Worm (Caenorhabditis elegans) whole organism, young adult: Measurements from ENCODE around the gene C34E10.12.

Source experiments
- B0261.1 ChIP-seq: sonication (generic microtip); optimal IDR thresholded peaks from 2 replicates; lab custom pipeline; 2016; ENCODE audit warnings: mild to moderate bottlenecking, missing genetic modification characterization, moderate library complexity, missing compliant biosample characterization
- F23B12.7 ChIP-seq: sonication (generic microtip); optimal IDR thresholded peaks from 2 replicates; lab custom pipeline; 2017; ENCODE audit warnings: missing genetic modification characterization, mild to moderate bottlenecking, missing compliant biosample characterization, antibody characterized with exemption, moderate library complexity; ENCODE audit not compliant: insufficient read depth
- F37B4.10 ChIP-seq: fragments of 200-800 bp; sonication (Bioruptor generic); IDR thresholded peaks from 2 replicates; pipeline ENCODE4 v1.3.6; 2022; ENCODE audit warnings: missing genetic modification characterization, missing compliant biosample characterization
- F49E8.2 ChIP-seq: sonication (generic microtip); optimal IDR thresholded peaks from 3 replicates; lab custom pipeline; 2017; ENCODE audit warnings: missing genetic modification characterization, mild to moderate bottlenecking, missing compliant biosample characterization, antibody characterized with exemption, moderate library complexity; ENCODE audit not compliant: insufficient read depth
- F57A8.1 ChIP-seq: fragments of 200-800 bp; sonication (Bioruptor generic); optimal IDR thresholded peaks from 2 replicates; lab custom pipeline; 2018; ENCODE audit warnings: mild to moderate bottlenecking, missing genetic modification characterization, moderate library complexity, missing compliant biosample characterization
- Y53F4B.3 ChIP-seq: fragments of 200-800 bp; sonication (Bioruptor generic); IDR thresholded peaks from 2 replicates; pipeline ENCODE4 v1.3.6; 2022; ENCODE audit warnings: missing genetic modification reagents, missing genetic modification characterization, missing compliant biosample characterization
- Y56A3A.18 ChIP-seq: fragments of 200-800 bp; sonication (Bioruptor generic); IDR thresholded peaks from 2 replicates; pipeline ENCODE4 v1.3.6; 2022; ENCODE audit warnings: missing genetic modification reagents, missing genetic modification characterization, missing compliant biosample characterization
- Y67H2A.10 ChIP-seq: fragments of 200-800 bp; sonication (Bioruptor generic); conservative IDR thresholded peaks from 2 replicates; pipeline ENCODE4 v1.3.6; 2022; ENCODE audit warnings: missing genetic modification reagents, missing genetic modification characterization, missing compliant biosample characterization
- Y79H2A.3 ChIP-seq: fragments of 200-800 bp; sonication (Bioruptor generic); conservative IDR thresholded peaks from 2 replicates; pipeline ENCODE4 v1.3.6; 2022; ENCODE audit warnings: missing genetic modification reagents, missing genetic modification characterization, missing compliant biosample characterization
- ZK185.1 ChIP-seq: sonication (generic microtip); optimal IDR thresholded peaks from 2 replicates; lab custom pipeline; 2016; ENCODE audit warnings: mild to moderate bottlenecking, missing genetic modification characterization, missing compliant biosample characterization; ENCODE audit not compliant: poor library complexity, severe bottlenecking
- aptf-2 ChIP-seq: fragments of 200-800 bp; sonication (Bioruptor generic); conservative IDR thresholded peaks from 2 replicates; pipeline ENCODE4 v1.3.6; 2022; ENCODE audit warnings: missing genetic modification reagents, missing genetic modification characterization, missing compliant biosample characterization
- cebp-1 ChIP-seq, 2 experiments: fragments of 200-800 bp in 1 of 2; sonication (Bioruptor generic) in 1 of 2; sonication (generic microtip) in 1 of 2; IDR thresholded peaks in 1 of 2; optimal IDR thresholded peaks in 1 of 2; 2 replicates each; pipeline versions ENCODE4 v1.3.6 to Lab custom; 2017 to 2022; ENCODE audit warnings: missing compliant biosample characterization in 2 of 2, missing genetic modification characterization in 2 of 2, mild to moderate bottlenecking in 1 of 2, missing genetic modification reagents in 1 of 2, moderate library complexity in 1 of 2
- ceh-27 ChIP-seq: fragments of 200-800 bp; sonication (Bioruptor generic); optimal IDR thresholded peaks from 2 replicates; lab custom pipeline; 2018; ENCODE audit warnings: mild to moderate bottlenecking, missing genetic modification characterization, moderate library complexity, missing compliant biosample characterization
- ceh-40 ChIP-seq: fragments of 200-800 bp; sonication (Bioruptor generic); IDR thresholded peaks from 2 replicates; pipeline ENCODE4 v1.3.6; 2022; ENCODE audit warnings: missing genetic modification characterization, missing compliant biosample characterization
- ceh-58 ChIP-seq: fragments of 200-800 bp; sonication (Bioruptor generic); IDR thresholded peaks from 2 replicates; pipeline ENCODE4 v1.3.6; 2022; ENCODE audit warnings: missing genetic modification characterization, missing compliant biosample characterization
- ceh-91 ChIP-seq: fragments of 200-800 bp; sonication (Bioruptor generic); IDR thresholded peaks from 2 replicates; pipeline ENCODE4 v1.3.6; 2022; ENCODE audit warnings: missing genetic modification reagents, missing genetic modification characterization, missing compliant biosample characterization
- die-1 ChIP-seq: sonication (generic microtip); optimal IDR thresholded peaks from 2 replicates; lab custom pipeline; 2016; ENCODE audit warnings: missing genotype, mild to moderate bottlenecking, missing genetic modification characterization, missing compliant biosample characterization
- dox-1 ChIP-seq: fragments of 200-800 bp; sonication (Bioruptor generic); IDR thresholded peaks from 2 replicates; pipeline ENCODE4 v1.3.6; 2022; ENCODE audit warnings: missing genetic modification reagents, missing genetic modification characterization, missing compliant biosample characterization
- dpff-1 ChIP-seq: sonication (generic microtip); optimal IDR thresholded peaks from 2 replicates; lab custom pipeline; 2017; ENCODE audit warnings: mild to moderate bottlenecking, missing genetic modification characterization, missing compliant biosample characterization
- egrh-3 ChIP-seq: fragments of 200-800 bp; sonication (Bioruptor generic); IDR thresholded peaks from 2 replicates; pipeline ENCODE4 v1.3.6; 2022; ENCODE audit warnings: missing genetic modification reagents, missing genetic modification characterization, missing compliant biosample characterization
- ekl-4 ChIP-seq: fragments of 200-800 bp; sonication (Bioruptor generic); IDR thresholded peaks from 2 replicates; pipeline ENCODE4 v1.3.6; 2022; ENCODE audit warnings: missing genetic modification reagents, missing genetic modification characterization, missing compliant biosample characterization
- ets-4 ChIP-seq: fragments of 200-800 bp; sonication (Bioruptor generic); optimal IDR thresholded peaks from 2 replicates; lab custom pipeline; 2018; ENCODE audit warnings: mild to moderate bottlenecking, missing genetic modification characterization, missing compliant biosample characterization
- gei-17 ChIP-seq: fragments of 200-800 bp; sonication (Bioruptor generic); optimal IDR thresholded peaks from 2 replicates; lab custom pipeline; 2018; ENCODE audit warnings: mild to moderate bottlenecking, missing genetic modification characterization, missing compliant biosample characterization
- him-1 ChIP-seq: sonication (generic microtip); optimal IDR thresholded peaks from 2 replicates; lab custom pipeline; 2016; ENCODE audit warnings: missing genotype, missing genetic modification reagents, missing genetic modification characterization, missing compliant biosample characterization
- hlh-26 ChIP-seq: fragments of 200-800 bp; sonication (Bioruptor generic); conservative IDR thresholded peaks from 2 replicates; pipeline ENCODE4 v1.3.6; 2022; ENCODE audit warnings: missing genetic modification reagents, missing genetic modification characterization, missing compliant biosample characterization
- hrde-1 ChIP-seq: sonication (generic microtip); optimal IDR thresholded peaks from 2 replicates; lab custom pipeline; 2016; ENCODE audit warnings: missing genetic modification characterization, mild to moderate bottlenecking, missing compliant biosample characterization, moderate library complexity, missing genotype, missing genetic modification reagents, borderline replicate concordance
- lin-35 ChIP-seq, 3 experiments: fragments of 150-350 bp in 2 of 3; sonication (generic microtip) in 1 of 3; optimal IDR thresholded peaks; 2 replicates each; lab custom pipeline; 2014 to 2018; ENCODE audit warnings: missing biosample characterization in 3 of 3, missing genetic modification characterization in 3 of 3, missing genetic modification reagents in 3 of 3
- lin-40 ChIP-seq: sonication (generic microtip); optimal IDR thresholded peaks from 2 replicates; lab custom pipeline; 2016; ENCODE audit warnings: missing genetic modification characterization, mild to moderate bottlenecking, missing compliant biosample characterization, missing genotype, missing genetic modification reagents
- lsl-1 ChIP-seq: fragments of 200-800 bp; sonication (Bioruptor generic); optimal IDR thresholded peaks from 2 replicates; lab custom pipeline; 2018; ENCODE audit warnings: mild to moderate bottlenecking, missing genetic modification characterization, moderate library complexity, missing compliant biosample characterization
- lsy-27 ChIP-seq: sonication (generic microtip); optimal IDR thresholded peaks from 2 replicates; lab custom pipeline; 2017; ENCODE audit warnings: missing genetic modification characterization, mild to moderate bottlenecking, missing compliant biosample characterization, antibody characterized with exemption, missing genotype, borderline replicate concordance; ENCODE audit not compliant: insufficient read depth
- madf-3 ChIP-seq: fragments of 200-800 bp; sonication (Bioruptor generic); IDR thresholded peaks from 2 replicates; pipeline ENCODE4 v1.3.6; 2022; ENCODE audit warnings: missing genetic modification reagents, missing genetic modification characterization, missing compliant biosample characterization
- madf-6 ChIP-seq: fragments of 200-800 bp; sonication (Bioruptor generic); IDR thresholded peaks from 2 replicates; pipeline ENCODE4 v1.3.6; 2022; ENCODE audit warnings: missing genetic modification reagents, missing genetic modification characterization, missing compliant biosample characterization
- nfyb-1 ChIP-seq: fragments of 200-800 bp; sonication (Bioruptor generic); IDR thresholded peaks from 2 replicates; pipeline ENCODE4 v1.3.6; 2022; ENCODE audit warnings: missing genetic modification reagents, missing genetic modification characterization, missing compliant biosample characterization
- nhr-80 ChIP-seq: sonication (generic microtip); optimal IDR thresholded peaks from 2 replicates; lab custom pipeline; 2016; ENCODE audit warnings: missing genetic modification characterization, missing compliant biosample characterization
- rcor-1 ChIP-seq: fragments of 200-800 bp; sonication (Bioruptor generic); IDR thresholded peaks from 2 replicates; pipeline ENCODE4 v1.3.6; 2022; ENCODE audit warnings: missing genetic modification reagents, missing genetic modification characterization, missing compliant biosample characterization
- sea-2 ChIP-seq: fragments of 200-800 bp; sonication (Bioruptor generic); IDR thresholded peaks from 2 replicates; pipeline ENCODE4 v1.3.6; 2022; ENCODE audit warnings: missing genetic modification characterization, missing compliant biosample characterization
- snpc-3.4 ChIP-seq: sonication (generic microtip); optimal IDR thresholded peaks from 2 replicates; lab custom pipeline; 2017; ENCODE audit warnings: missing genetic modification characterization, mild to moderate bottlenecking, missing compliant biosample characterization, antibody characterized with exemption, moderate library complexity, missing genotype, missing genetic modification reagents
- snpc-4 ChIP-seq, 5 experiments: fragments of 150-350 bp in 1 of 5; sonication (generic microtip) in 4 of 5; optimal IDR thresholded peaks; 2 replicates each; lab custom pipeline; 2014 to 2018; ENCODE audit warnings: missing genetic modification characterization in 5 of 5, missing biosample characterization in 3 of 5, antibody characterized with exemption in 2 of 5, mild to moderate bottlenecking in 2 of 5, missing compliant biosample characterization in 2 of 5, missing genotype in 2 of 5, moderate library complexity in 2 of 5, missing genetic modification reagents in 1 of 5
- somi-1 ChIP-seq: fragments of 200-800 bp; sonication (Bioruptor generic); optimal IDR thresholded peaks from 2 replicates; lab custom pipeline; 2018; ENCODE audit warnings: mild to moderate bottlenecking, missing genetic modification characterization, missing compliant biosample characterization
- tbp1 ChIP-seq: fragments of 200-800 bp; sonication (Bioruptor generic); optimal IDR thresholded peaks from 2 replicates; lab custom pipeline; 2018; ENCODE audit warnings: mild to moderate bottlenecking, missing genetic modification characterization, missing compliant biosample characterization
- tlf-1 ChIP-seq: fragments of 200-800 bp; sonication (Bioruptor generic); optimal IDR thresholded peaks from 2 replicates; lab custom pipeline; 2018; ENCODE audit warnings: mild to moderate bottlenecking, missing genetic modification characterization, missing compliant biosample characterization
- unc-130 ChIP-seq: sonication (generic microtip); optimal IDR thresholded peaks from 2 replicates; lab custom pipeline; 2016; ENCODE audit warnings: missing genetic modification reagents, missing genetic modification characterization, missing compliant biosample characterization
- unc-62 ChIP-seq: fragments of 150-350 bp; optimal IDR thresholded peaks from 2 replicates; lab custom pipeline; 2014; ENCODE audit warnings: missing biosample characterization, missing genetic modification reagents, missing genetic modification characterization
- xnd-1 ChIP-seq: sonication (generic microtip); optimal IDR thresholded peaks from 2 replicates; lab custom pipeline; 2016; ENCODE audit warnings: missing genotype, missing genetic modification reagents, missing genetic modification characterization, missing compliant biosample characterization

The C34E10.12 gene

DNA sequence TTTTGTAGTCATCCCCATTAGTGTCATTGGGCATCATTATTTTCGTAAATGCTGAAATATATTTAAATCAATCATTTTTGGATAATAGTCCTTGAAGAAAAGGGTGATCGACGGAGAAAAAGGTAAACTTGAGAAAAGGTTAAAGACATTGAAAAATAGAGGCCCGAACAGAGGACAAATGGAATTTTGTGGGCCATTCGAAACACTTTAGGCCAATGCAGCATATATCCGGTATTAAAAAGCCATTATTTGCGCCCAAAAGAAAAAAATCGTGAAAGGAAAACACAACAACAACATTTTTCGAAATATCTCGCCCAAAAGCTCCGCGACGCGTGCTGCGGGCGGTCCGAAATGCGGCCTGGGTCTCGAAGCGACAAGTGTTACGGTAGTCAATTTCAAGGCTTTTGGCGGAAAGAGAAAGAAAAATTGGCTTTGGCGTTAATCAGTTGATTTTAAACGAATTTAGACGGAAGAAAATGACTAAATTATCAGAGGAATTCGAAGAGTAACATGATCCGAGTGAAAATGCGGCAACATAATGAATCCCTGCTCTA, 20.7 kb downstream of the C34E10.12 start, which contains the start of gene morc-1 (continued):
- TF ChIP-seq ets-4 (GFP tag; lab: Kevin White, UChicago) (no peak), snpc-3.4 (tag; lab: Kevin White, UChicago) (peak; percentile 2), hlh-26 (GFP tag; lab: Robert Waterston, UW) (no peak), lsl-1 (GFP tag; lab: Kevin White, UChicago) (peak; percentile 69), F37B4.10 (GFP tag; lab: Robert Waterston, UW) (no peak), xnd-1 (tag; lab: Kevin White, UChicago) (no peak), Y53F4B.3 (GFP tag; lab: Robert Waterston, UW) (no peak), F57A8.1 (GFP tag; lab: Kevin White, UChicago) (no peak), dpff-1 (no peak), madf-6 (GFP tag; lab: Robert Waterston, UW) (peak; percentile 55; the same call in 1 of the 2 replicates), egrh-3 (no peak), ceh-40 (no peak), lsy-27 (no peak), ceh-27 (GFP tag; lab: Kevin White, UChicago) (no peak), ceh-91 (0 out of 2 replicates have a peak, but pooled peaks have one; percentile 30), unc-62 (no peak), F23B12.7 (no peak), Y79H2A.3 (GFP tag; lab: Robert Waterston, UW) (no peak), ceh-58 (no peak), him-1 (tag; lab: Kevin White, UChicago) (no peak), Y56A3A.18 (GFP tag; lab: Robert Waterston, UW) (no peak), somi-1 (GFP tag; lab: Kevin White, UChicago) (no peak), Y67H2A.10 (GFP tag; lab: Robert Waterston, UW) (no peak)

DNA sequence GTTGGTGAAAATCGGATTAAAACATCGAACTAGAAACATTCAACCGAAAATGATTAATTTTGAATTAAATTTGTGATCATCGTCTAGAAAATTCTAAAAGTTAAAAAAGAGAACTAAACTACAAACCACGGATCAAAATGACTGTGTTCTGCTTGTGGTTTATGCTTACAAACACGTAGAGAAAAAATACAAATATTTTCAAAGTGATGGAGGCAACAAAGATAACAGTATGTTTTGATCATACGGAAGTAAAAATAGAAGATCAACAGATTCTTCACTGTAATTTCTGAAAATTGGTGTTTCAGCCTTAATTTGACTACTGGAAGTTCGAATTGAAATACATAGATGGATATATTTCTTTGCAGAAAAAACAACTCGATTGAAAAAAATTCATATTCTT, 24.4 kb downstream of the C34E10.12 start:
- peak; percentile 40 for TF ChIP-seq unc-130 (GFP tag; lab: Kevin White, UChicago)
- TF ChIP-seq rcor-1 (GFP tag; lab: Robert Waterston, UW), result no peak
- peak; percentile 45 for TF ChIP-seq F49E8.2
- peak; percentile 84 for TF ChIP-seq hrde-1 (tag; lab: Kevin White, UChicago)
- TF ChIP-seq madf-3, result 0 out of 2 replicates have a peak, but pooled peaks have one; percentile 59
- 0 out of 2 replicates have a peak, but pooled peaks have one; percentile 20 for TF ChIP-seq madf-6 (GFP tag; lab: Robert Waterston, UW)
- 0 out of 2 replicates have a peak, but pooled peaks have one; percentile 29 for TF ChIP-seq nfyb-1 (GFP tag; lab: Robert Waterston, UW)
- TF ChIP-seq sea-2 (GFP tag; lab: Robert Waterston, UW), result no peak

DNA sequence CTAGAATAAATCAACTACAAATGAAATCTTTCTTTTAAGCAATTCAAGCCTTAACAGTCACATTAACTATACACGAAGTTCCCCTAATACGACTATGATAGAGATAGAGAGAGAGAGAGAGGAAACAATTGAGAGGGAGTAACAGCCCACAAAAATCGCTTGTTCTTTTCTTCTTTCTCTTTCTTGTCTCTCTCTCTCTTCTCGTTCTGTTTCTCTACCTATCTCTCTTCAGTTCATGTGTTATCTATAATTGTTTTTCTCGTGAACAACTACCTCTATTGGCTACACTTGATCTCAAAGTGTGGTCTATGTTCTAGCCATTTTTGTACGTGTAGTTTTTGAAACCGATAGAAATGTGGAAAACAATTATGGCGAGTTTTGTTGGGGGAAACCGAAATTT, 25.0 kb downstream of the C34E10.12 start:
- TF ChIP-seq ekl-4 (GFP tag; lab: Robert Waterston, UW) (0 out of 2 replicates have a peak, but pooled peaks have one; percentile 57), die-1 (tag; lab: Kevin White, UChicago) (peak; percentile 17), aptf-2 (no peak), tlf-1 (peak; percentile 18), ceh-27 (GFP tag; lab: Kevin White, UChicago) (peak; percentile 47), ZK185.1 (peak; percentile 42), nhr-80 (peak; percentile 66), snpc-4 (GFP tag; optimal IDR thresholded peaks at IDR 0.05; lab: Kevin White, UChicago) (no peak), snpc-4 (tag; optimal IDR thresholded peaks at IDR 0.05; lab: Kevin White, UChicago) (peak in 2 of 4 experiments; percentile 18 to 20), tbp1 (peak; percentile 15), B0261.1 (tag; lab: Kevin White, UChicago) (no peak), cebp-1 (GFP tag; IDR thresholded peaks at IDR 0.05; lab: Robert Waterston, UW) (no peak), cebp-1 (tag; optimal IDR thresholded peaks at IDR 0.05; lab: Kevin White, UChicago) (peak; percentile 43), lin-35 (GFP tag; optimal IDR thresholded peaks at IDR 0.05; lab: Kevin White, UChicago) (peak in 1 of 3 experiments; percentile 7), lin-40 (tag; lab: Kevin White, UChicago) (peak; percentile 70), gei-17 (GFP tag; lab: Kevin White, UChicago) (no peak), dox-1 (0 out of 2 replicates have a peak, but pooled peaks have one; percentile 44)
